Worm (Caenorhabditis elegans) whole organism, L1 larva: ENCODE results near the gene lin-26.

Experiments used
- C04F5.9 ChIP-seq: sonication (generic microtip); optimal IDR thresholded peaks from 2 replicates; lab custom pipeline; 2016; ENCODE audit warnings: missing genetic modification characterization, missing compliant biosample characterization
- Y116A8C.19 ChIP-seq: sonication (generic microtip); optimal IDR thresholded peaks from 2 replicates; lab custom pipeline; 2016; ENCODE audit warnings: missing compliant biosample characterization, missing genetic modification characterization, borderline replicate concordance
- aly-2 ChIP-seq: fragments of 150-350 bp; optimal IDR thresholded peaks from 2 replicates; lab custom pipeline; 2014; ENCODE audit warnings: missing biosample characterization, missing genetic modification characterization
- ama-1 ChIP-seq: fragments of 150-350 bp; optimal IDR thresholded peaks from 2 replicates; lab custom pipeline; 2014
- jun-1 ChIP-seq: fragments of 150-350 bp; optimal IDR thresholded peaks from 2 replicates; lab custom pipeline; 2014; ENCODE audit warnings: missing biosample characterization, missing genetic modification reagents, missing genetic modification characterization
- lin-15B ChIP-seq: fragments of 150-350 bp; sonication (generic microtip); optimal IDR thresholded peaks from 3 replicates; lab custom pipeline; 2014; ENCODE audit warnings: missing biosample characterization, missing genetic modification characterization
- nhr-12 ChIP-seq: sonication (generic microtip); optimal IDR thresholded peaks from 2 replicates; lab custom pipeline; 2017; ENCODE audit warnings: missing biosample characterization, missing genetic modification characterization
- nhr-77 ChIP-seq: fragments of 150-350 bp; optimal IDR thresholded peaks from 2 replicates; lab custom pipeline; 2014; ENCODE audit warnings: missing biosample characterization, missing genetic modification characterization
- pqm-1 ChIP-seq: sonication (generic microtip); optimal IDR thresholded peaks from 3 replicates; lab custom pipeline; 2017; ENCODE audit warnings: missing biosample characterization, missing genetic modification characterization
- rnt-1 ChIP-seq: sonication (generic microtip); optimal IDR thresholded peaks from 2 replicates; lab custom pipeline; 2016; ENCODE audit warnings: mild to moderate bottlenecking, missing genetic modification characterization, moderate library complexity, missing compliant biosample characterization
- tbx-2 ChIP-seq: sonication (generic microtip); optimal IDR thresholded peaks from 2 replicates; lab custom pipeline; 2016; ENCODE audit warnings: missing genetic modification characterization, missing compliant biosample characterization
- unc-62 ChIP-seq: fragments of 150-350 bp; optimal IDR thresholded peaks from 2 replicates; lab custom pipeline; 2014; ENCODE audit warnings: missing biosample characterization, missing genetic modification reagents, missing genetic modification characterization
- zag-1 ChIP-seq: fragments of 150-350 bp; optimal IDR thresholded peaks from 2 replicates; lab custom pipeline; 2014; ENCODE audit warnings: missing biosample characterization, missing genetic modification characterization

ce11 chrII:7666338-7666737, 15.7 kb upstream of the lin-26 start:
- TF ChIP-seq nhr-12 (tag; lab: Kevin White, UChicago) = no peak
- no peak for TF ChIP-seq tbx-2 (tag; lab: Kevin White, UChicago)
- TF ChIP-seq Y116A8C.19 (tag; lab: Kevin White, UChicago) = no peak
- TF ChIP-seq ama-1 = no peak
- TF ChIP-seq zag-1 (tag; lab: Kevin White, UChicago) = no peak
- no peak for TF ChIP-seq jun-1 (tag; lab: Kevin White, UChicago)
- TF ChIP-seq unc-62 = no peak
- no peak for TF ChIP-seq lin-15B (tag; lab: Kevin White, UChicago)
- no peak for TF ChIP-seq C04F5.9
- no peak for TF ChIP-seq nhr-77 (tag; lab: Kevin White, UChicago)
- TF ChIP-seq pqm-1 (tag; lab: Kevin White, UChicago) = no peak
- TF ChIP-seq aly-2 (tag; lab: Kevin White, UChicago) = no peak
- TF ChIP-seq rnt-1 (tag; lab: Kevin White, UChicago) = no peak
